Fruit fly (Drosophila melanogaster) whole organism, embryonic: ENCODE measurements around the gene path.
A peak's percentile ranks its signal among the peaks of the same experiment; 100 is the strongest.

Source experiments
- C15 ChIP-seq: fragments of 200-800 bp; sonication (Bioruptor generic); IDR thresholded peaks from 3 replicates; pipeline ENCODE4 v1.3.6; 2022; ENCODE audit warnings: missing biosample characterization, missing genetic modification characterization
- CG10274 ChIP-seq: fragments of 200-800 bp; sonication (Bioruptor generic); optimal IDR thresholded peaks from 3 replicates; lab custom pipeline; 2017; ENCODE audit warnings: missing biosample characterization, mild to moderate bottlenecking, missing genetic modification characterization
- CG12155 ChIP-seq: fragments of 200-800 bp; sonication (Bioruptor generic); optimal IDR thresholded peaks from 3 replicates; lab custom pipeline; 2016; ENCODE audit warnings: missing biosample characterization, missing genetic modification characterization
- CG12236 ChIP-seq: fragments of 200-800 bp; sonication (Bioruptor generic); optimal IDR thresholded peaks from 2 replicates; lab custom pipeline; 2016; ENCODE audit warnings: missing biosample characterization, missing genetic modification characterization
- CG13775 ChIP-seq: fragments of 200-800 bp; sonication (Bioruptor generic); optimal IDR thresholded peaks from 3 replicates; lab custom pipeline; 2017; ENCODE audit warnings: missing biosample characterization, mild to moderate bottlenecking, missing genetic modification characterization
- CG14014 ChIP-seq: fragments of 200-800 bp; sonication (Bioruptor generic); IDR thresholded peaks from 2 replicates; pipeline ENCODE4 v1.3.6; 2022; ENCODE audit warnings: missing biosample characterization, missing genetic modification characterization
- CG15073 ChIP-seq: fragments of 200-800 bp; sonication (Bioruptor generic); optimal IDR thresholded peaks from 2 replicates; lab custom pipeline; 2016; ENCODE audit warnings: missing biosample characterization, missing genetic modification characterization
- CG1603 ChIP-seq: fragments of 200-800 bp; sonication (Bioruptor generic); optimal IDR thresholded peaks from 2 replicates; lab custom pipeline; 2019; ENCODE audit warnings: missing biosample characterization, mild to moderate bottlenecking, missing genetic modification characterization, moderate library complexity
- CG18011 ChIP-seq: fragments of 200-800 bp; sonication (Bioruptor generic); optimal IDR thresholded peaks from 2 replicates; lab custom pipeline; 2017; ENCODE audit warnings: missing biosample characterization, missing genetic modification characterization, mild to moderate bottlenecking, moderate library complexity, missing genotype
- CG18599 ChIP-seq: fragments of 200-800 bp; sonication (Bioruptor generic); optimal IDR thresholded peaks from 3 replicates; lab custom pipeline; 2017; ENCODE audit warnings: missing biosample characterization, missing genetic modification characterization, mild to moderate bottlenecking, moderate library complexity, missing genetic modification reagents
- CG2116 ChIP-seq: fragments of 200-800 bp; sonication (Bioruptor generic); optimal IDR thresholded peaks from 3 replicates; lab custom pipeline; 2018; ENCODE audit warnings: missing biosample characterization, mild to moderate bottlenecking, missing genetic modification characterization
- CG2678 ChIP-seq: fragments of 200-800 bp; sonication (Bioruptor generic); optimal IDR thresholded peaks from 3 replicates; lab custom pipeline; 2019; ENCODE audit warnings: missing biosample characterization, mild to moderate bottlenecking, missing genetic modification characterization, moderate library complexity
- CG2889 ChIP-seq: fragments of 200-800 bp; sonication (Bioruptor generic); IDR thresholded peaks from 3 replicates; pipeline ENCODE4 v1.3.6; 2022; ENCODE audit warnings: missing biosample characterization, missing genetic modification characterization
- CG31388 ChIP-seq: fragments of 200-800 bp; sonication (Bioruptor generic); optimal IDR thresholded peaks from 2 replicates; lab custom pipeline; 2016; ENCODE audit warnings: missing biosample characterization, missing genetic modification characterization
- CG3838 ChIP-seq: fragments of 200-800 bp; sonication (Bioruptor generic); optimal IDR thresholded peaks from 3 replicates; lab custom pipeline; 2016; ENCODE audit warnings: missing biosample characterization, missing genetic modification characterization
- CG42726 ChIP-seq: fragments of 200-800 bp; sonication (Bioruptor generic); IDR thresholded peaks from 2 replicates; pipeline ENCODE4 v1.3.6; 2022; ENCODE audit warnings: missing biosample characterization, missing genetic modification characterization; ENCODE audit not compliant: partially characterized antibody
- CG4404 ChIP-seq: fragments of 200-800 bp; sonication (Bioruptor generic); IDR thresholded peaks from 2 replicates; pipeline ENCODE4 v1.3.6; 2022; ENCODE audit warnings: missing biosample characterization, missing genetic modification characterization
- CG4424 ChIP-seq: fragments of 200-800 bp; sonication (Bioruptor generic); optimal IDR thresholded peaks from 3 replicates; lab custom pipeline; 2016; ENCODE audit warnings: missing biosample characterization, missing genetic modification characterization
- CG4730 ChIP-seq: fragments of 200-800 bp; sonication (Bioruptor generic); IDR thresholded peaks from 2 replicates; pipeline ENCODE4 v1.3.6; 2022; ENCODE audit warnings: missing biosample characterization, missing genetic modification characterization
- CG6654 ChIP-seq: fragments of 200-800 bp; sonication (Bioruptor generic); optimal IDR thresholded peaks from 2 replicates; lab custom pipeline; 2017; ENCODE audit warnings: missing biosample characterization, mild to moderate bottlenecking, missing genetic modification characterization
- CG6791 ChIP-seq: fragments of 200-800 bp; sonication (Bioruptor generic); IDR thresholded peaks from 3 replicates; pipeline ENCODE4 v1.3.6; 2022; ENCODE audit warnings: missing biosample characterization, missing genetic modification characterization; ENCODE audit not compliant: partially characterized antibody
- CG8944 ChIP-seq: fragments of 200-800 bp; sonication (Bioruptor generic); optimal IDR thresholded peaks from 3 replicates; lab custom pipeline; 2016; ENCODE audit warnings: missing biosample characterization, missing genetic modification characterization
- CG9797 ChIP-seq: fragments of 200-800 bp; sonication (Bioruptor generic); optimal IDR thresholded peaks from 3 replicates; lab custom pipeline; 2018; ENCODE audit warnings: missing biosample characterization, mild to moderate bottlenecking, missing genetic modification characterization
- CG9876 ChIP-seq: fragments of 200-800 bp; sonication (Bioruptor generic); optimal IDR thresholded peaks from 2 replicates; lab custom pipeline; 2016; ENCODE audit warnings: missing biosample characterization, missing genetic modification characterization
- CHES-1-like ChIP-seq: fragments of 200-800 bp; sonication (Bioruptor generic); optimal IDR thresholded peaks from 2 replicates; lab custom pipeline; 2016; ENCODE audit warnings: missing biosample characterization, missing genetic modification characterization
- Chrac-16 ChIP-seq: fragments of 200-800 bp; sonication (Bioruptor generic); optimal IDR thresholded peaks from 3 replicates; lab custom pipeline; 2016; ENCODE audit warnings: missing biosample characterization, missing genetic modification characterization
- Deaf1 ChIP-seq: fragments of 200-800 bp; optimal IDR thresholded peaks from 3 replicates; lab custom pipeline; 2019; ENCODE audit warnings: missing biosample characterization, mild to moderate bottlenecking, missing genetic modification characterization, moderate library complexity
- Dfd ChIP-seq, 2 experiments: fragments of >200 bp; optimal IDR thresholded peaks; 2 replicates each; lab custom pipeline; 2017; ENCODE audit warnings: missing biosample characterization in 2 of 2, missing genetic modification characterization in 2 of 2
- Med ChIP-seq: fragments of 200-800 bp; sonication (Bioruptor generic); peaks from one replicate; lab custom pipeline; 2016; ENCODE audit warnings: missing biosample characterization, missing genetic modification characterization, mild to moderate bottlenecking, inconsistent platforms, moderate library complexity
- Neu2 ChIP-seq: fragments of 200-800 bp; sonication (Bioruptor generic); optimal IDR thresholded peaks from 3 replicates; lab custom pipeline; 2016; ENCODE audit warnings: missing biosample characterization, missing genetic modification characterization, borderline replicate concordance
- Nf-YC ChIP-seq: fragments of 200-800 bp; optimal IDR thresholded peaks from 3 replicates; lab custom pipeline; 2019; ENCODE audit warnings: missing biosample characterization, mild to moderate bottlenecking, missing genetic modification characterization, moderate library complexity
- PHDP ChIP-seq: fragments of 200-800 bp; sonication (Bioruptor generic); optimal IDR thresholded peaks from 3 replicates; lab custom pipeline; 2018; ENCODE audit warnings: missing biosample characterization, mild to moderate bottlenecking, missing genetic modification characterization, moderate library complexity
- Poxn ChIP-seq: fragments of 200-800 bp; sonication (Bioruptor generic); IDR thresholded peaks from 2 replicates; pipeline ENCODE4 v1.3.6; 2022; ENCODE audit warnings: missing biosample characterization, missing genetic modification characterization
- Sry-β ChIP-seq: fragments of 200-800 bp; sonication (Bioruptor generic); optimal IDR thresholded peaks from 2 replicates; lab custom pipeline; 2018; ENCODE audit warnings: missing biosample characterization, mild to moderate bottlenecking, missing genetic modification characterization, moderate library complexity
- Trl ChIP-seq, 3 experiments: fragments of >200 bp in 2 of 3; fragments of 200-800 bp in 1 of 3; sonication (Bioruptor generic) in 1 of 3; optimal IDR thresholded peaks; 2 replicates in 1 of 3; 3 replicates in 2 of 3; lab custom pipeline; 2016 to 2017; ENCODE audit warnings: missing biosample characterization in 1 of 3, missing genetic modification characterization in 1 of 3
- ato ChIP-seq: fragments of 200-800 bp; sonication (Bioruptor generic); IDR thresholded peaks from 2 replicates; pipeline ENCODE4 v1.3.6; 2022; ENCODE audit warnings: missing biosample characterization, missing genetic modification characterization; ENCODE audit not compliant: partially characterized antibody
- crc ChIP-seq: fragments of 200-800 bp; sonication (Bioruptor generic); optimal IDR thresholded peaks from 2 replicates; lab custom pipeline; 2016; ENCODE audit warnings: missing biosample characterization, missing genetic modification characterization
- dysf ChIP-seq: fragments of 200-800 bp; sonication (Bioruptor generic); IDR thresholded peaks from 3 replicates; pipeline ENCODE4 v1.3.6; 2022; ENCODE audit warnings: missing biosample characterization, missing genetic modification characterization
- exex ChIP-seq: fragments of 200-800 bp; sonication (Bioruptor generic); optimal IDR thresholded peaks from 4 replicates; lab custom pipeline; 2018; ENCODE audit warnings: missing biosample characterization, mild to moderate bottlenecking, missing genetic modification characterization, moderate library complexity
- gro ChIP-seq: fragments of 200-800 bp; sonication (Bioruptor generic); optimal IDR thresholded peaks from 2 replicates; lab custom pipeline; 2016; ENCODE audit warnings: missing biosample characterization, missing genetic modification characterization
- hkb ChIP-seq, 2 experiments: fragments of 200-800 bp in 1 of 2; fragments of >200 bp in 1 of 2; sonication (Bioruptor generic) in 1 of 2; IDR thresholded peaks in 1 of 2; optimal IDR thresholded peaks in 1 of 2; 2 replicates each; pipeline versions ENCODE4 v1.3.6 to Lab custom; 2017 to 2022; ENCODE audit warnings: missing biosample characterization in 1 of 2, missing genetic modification characterization in 1 of 2
- lilli ChIP-seq: fragments of 200-800 bp; sonication (Bioruptor generic); optimal IDR thresholded peaks from 3 replicates; lab custom pipeline; 2016; ENCODE audit warnings: missing biosample characterization, missing genetic modification characterization
- maf-S ChIP-seq: fragments of 200-800 bp; sonication (Bioruptor generic); optimal IDR thresholded peaks from 2 replicates; lab custom pipeline; 2016; ENCODE audit warnings: missing biosample characterization, missing genetic modification characterization
- p53 ChIP-seq: fragments of 200-800 bp; sonication (Bioruptor generic); optimal IDR thresholded peaks from 2 replicates; lab custom pipeline; 2016; ENCODE audit warnings: missing biosample characterization, missing genetic modification characterization
- run ChIP-seq: fragments of 200-800 bp; sonication (Bioruptor generic); optimal IDR thresholded peaks from 3 replicates; lab custom pipeline; 2018; ENCODE audit warnings: missing biosample characterization, mild to moderate bottlenecking, missing genetic modification characterization
- sr ChIP-seq: fragments of 200-800 bp; sonication (Bioruptor generic); IDR thresholded peaks from 3 replicates; pipeline ENCODE4 v1.3.6; 2022; ENCODE audit warnings: missing biosample characterization, missing genetic modification characterization
- sug ChIP-seq: fragments of 200-800 bp; optimal IDR thresholded peaks from 2 replicates; lab custom pipeline; 2019; ENCODE audit warnings: missing biosample characterization, mild to moderate bottlenecking, missing genetic modification characterization, moderate library complexity
- trem ChIP-seq: fragments of 200-800 bp; optimal IDR thresholded peaks from 3 replicates; lab custom pipeline; 2019; ENCODE audit warnings: missing biosample characterization, mild to moderate bottlenecking, missing genetic modification characterization, moderate library complexity

Gene path

dm6 chr3L:9511287-9512256, 6.4 kb upstream of the path start, which contains the start of gene RpS9 (continued):
- TF ChIP-seq CG10274, result no peak
- no peak for TF ChIP-seq ato (GFP tag; lab: Robert Waterston, UW)
- no peak for TF ChIP-seq CHES-1-like
- no peak for TF ChIP-seq CG4424
- no peak for TF ChIP-seq CG31388
- no peak for TF ChIP-seq CG42726 (GFP tag; lab: Robert Waterston, UW)
- TF ChIP-seq Trl (optimal IDR thresholded peaks at IDR 0.05; lab: Kevin White, UChicago), result no peak
- TF ChIP-seq Trl (GFP tag; optimal IDR thresholded peaks at IDR 0.05; lab: Kevin White, UChicago), result no peak
- peak; percentile 24 for TF ChIP-seq lilli (GFP tag; lab: Kevin White, UChicago)
- TF ChIP-seq CG12155 (GFP tag; lab: Kevin White, UChicago), result no peak
- TF ChIP-seq CG6791, result no peak; the same call in 2 of the 3 replicates
- peak; percentile 28 for TF ChIP-seq CG2116 (GFP tag; lab: Kevin White, UChicago)
- peak; percentile 8 for TF ChIP-seq CG13775 (GFP tag; lab: Kevin White, UChicago)
- no peak for TF ChIP-seq CG2889 (GFP tag; lab: Robert Waterston, UW)
- peak; percentile 39 for TF ChIP-seq sug (tag; lab: Kevin White, UChicago)
- TF ChIP-seq Nf-YC (tag; lab: Kevin White, UChicago), result peak; percentile 24
- TF ChIP-seq Med (GFP tag; lab: Kevin White, UChicago), result peak; percentile 73
- TF ChIP-seq CG14014 (GFP tag; lab: Robert Waterston, UW), result no peak; the same call in 1 of the 2 replicates
- TF ChIP-seq p53 (GFP tag; lab: Kevin White, UChicago), result no peak
- no peak for TF ChIP-seq hkb (optimal IDR thresholded peaks at IDR 0.05; lab: Kevin White, UChicago)
- 0 out of 2 replicates have a peak, but pooled peaks have one; percentile 25 for TF ChIP-seq hkb (GFP tag; IDR thresholded peaks at IDR 0.05; lab: Robert Waterston, UW)
- no peak for TF ChIP-seq Chrac-16
- no peak for TF ChIP-seq sr
- no peak for TF ChIP-seq C15 (GFP tag; lab: Robert Waterston, UW)
- no peak for TF ChIP-seq CG18011 (GFP tag; lab: Kevin White, UChicago)
- no peak for TF ChIP-seq Dfd (GFP tag; optimal IDR thresholded peaks at IDR 0.05; lab: Kevin White, UChicago)
- no peak for TF ChIP-seq Poxn (GFP tag; lab: Robert Waterston, UW)
- TF ChIP-seq CG8944, result no peak
- TF ChIP-seq Neu2 (GFP tag; lab: Kevin White, UChicago), result no peak
- peak; percentile 27 for TF ChIP-seq Deaf1 (tag; lab: Kevin White, UChicago)
- no peak for TF ChIP-seq CG4730 (GFP tag; lab: Robert Waterston, UW)
- no peak for TF ChIP-seq Sry-β
- peak; percentile 22 for TF ChIP-seq CG1603 (tag; lab: Kevin White, UChicago)
- TF ChIP-seq crc, result no peak
- TF ChIP-seq exex, result peak; percentile 2
- TF ChIP-seq trem (tag; lab: Kevin White, UChicago), result peak; percentile 48
- TF ChIP-seq CG6654 (GFP tag; lab: Kevin White, UChicago), result no peak
- TF ChIP-seq CG3838, result no peak
- no peak for TF ChIP-seq CG4404 (GFP tag; lab: Robert Waterston, UW)
- TF ChIP-seq CG18599 (GFP tag; lab: Kevin White, UChicago), result no peak
- TF ChIP-seq CG12236 (GFP tag; lab: Kevin White, UChicago), result no peak
- TF ChIP-seq CG15073, result no peak
- TF ChIP-seq CG9797 (GFP tag; lab: Kevin White, UChicago), result peak; percentile 74
- no peak for TF ChIP-seq gro
- TF ChIP-seq dysf (GFP tag; lab: Robert Waterston, UW), result no peak; the same call in 2 of the 3 replicates
- TF ChIP-seq maf-S (GFP tag; lab: Kevin White, UChicago), result no peak
- TF ChIP-seq PHDP (tag; lab: Kevin White, UChicago), result peak; percentile 56
- no peak for TF ChIP-seq run (tag; lab: Kevin White, UChicago)
- TF ChIP-seq CG9876 (GFP tag; lab: Kevin White, UChicago), result no peak
- TF ChIP-seq CG2678 (tag; lab: Kevin White, UChicago), result peak; percentile 58
